Fruit fly (Drosophila melanogaster): ENCODE measurements around the gene CG43731.

dm6 chr2L:19078928-19079327 lies 22.9 kb upstream of the CG43731 start, which contains the start of gene CG10700:
- TF ChIP-seq topi (GFP tag; optimal IDR thresholded peaks at IDR 0.05), result no peak
- TF ChIP-seq CG15336 (GFP tag; IDR thresholded peaks at IDR 0.05), result no peak
- TF ChIP-seq CG4318 (GFP tag; optimal IDR thresholded peaks at IDR 0.05), result no peak
- TF ChIP-seq Hr38 (GFP tag; optimal IDR thresholded peaks at IDR 0.05), result no peak
- TF ChIP-seq CG6854 (GFP tag; optimal IDR thresholded peaks at IDR 0.05), result no peak
- no peak for TF ChIP-seq cyc (GFP tag; optimal IDR thresholded peaks at IDR 0.05)
- no peak for TF ChIP-seq spab (GFP tag; optimal IDR thresholded peaks at IDR 0.05)
- TF ChIP-seq achi (GFP tag; optimal IDR thresholded peaks at IDR 0.05), result no peak
- TF ChIP-seq CG6808 (GFP tag; optimal IDR thresholded peaks at IDR 0.05), result no peak
- TF ChIP-seq Lpt (GFP tag; optimal IDR thresholded peaks at IDR 0.05), result no peak
- TF ChIP-seq dsx (GFP tag; optimal IDR thresholded peaks at IDR 0.05; ENCODE audit: poor library complexity, severe bottlenecking), result no peak
- no peak for TF ChIP-seq Blimp-1 (GFP tag; optimal IDR thresholded peaks at IDR 0.05)
- no peak for TF ChIP-seq CG3032 (tag; optimal IDR thresholded peaks at IDR 0.05)
- TF ChIP-seq CG11294 (GFP tag; IDR thresholded peaks at IDR 0.05), result no peak
